Worm (Caenorhabditis elegans) whole organism, L3 larva: ENCODE data around the gene gnrr-4.

ENCODE experiments used
- R02D3.7 ChIP-seq: fragments of 150-350 bp; optimal IDR thresholded peaks from 2 replicates; lab custom pipeline; 2014; ENCODE audit warnings: missing biosample characterization, missing genetic modification characterization
- aly-2 ChIP-seq: fragments of 150-350 bp; optimal IDR thresholded peaks from 2 replicates; lab custom pipeline; 2014; ENCODE audit warnings: missing biosample characterization, missing genetic modification characterization
- ama-1 ChIP-seq: fragments of 150-350 bp; optimal IDR thresholded peaks from 2 replicates; lab custom pipeline; 2018
- ceh-16 ChIP-seq: sonication (generic microtip); optimal IDR thresholded peaks from 2 replicates; lab custom pipeline; 2017; ENCODE audit warnings: missing biosample characterization, missing genetic modification characterization
- ceh-82 ChIP-seq: fragments of 150-350 bp; optimal IDR thresholded peaks from 2 replicates; lab custom pipeline; 2014; ENCODE audit warnings: missing biosample characterization, missing genetic modification characterization
- daf-12 ChIP-seq: fragments of 150-350 bp; optimal IDR thresholded peaks from 2 replicates; lab custom pipeline; 2014; ENCODE audit warnings: missing biosample characterization, missing genetic modification reagents, missing genetic modification characterization
- egl-27 ChIP-seq: sonication (generic microtip); optimal IDR thresholded peaks from 4 replicates; lab custom pipeline; 2017; ENCODE audit warnings: missing biosample characterization, missing genetic modification reagents, missing genetic modification characterization
- egl-5 ChIP-seq: fragments of 150-350 bp; optimal IDR thresholded peaks from 2 replicates; lab custom pipeline; 2017; ENCODE audit warnings: missing biosample characterization, missing genetic modification reagents, missing genetic modification characterization, inconsistent platforms
- elt-2 ChIP-seq: sonication (generic microtip); optimal IDR thresholded peaks from 2 replicates; lab custom pipeline; 2016; ENCODE audit warnings: missing genetic modification reagents, mild to moderate bottlenecking, missing genetic modification characterization, missing compliant biosample characterization
- elt-3 ChIP-seq, 3 experiments: fragments of 150-350 bp in 1 of 3; sonication (generic microtip) in 2 of 3; optimal IDR thresholded peaks; 2 replicates in 2 of 3; 4 replicates in 1 of 3; lab custom pipeline; 2014 to 2017; ENCODE audit warnings: missing biosample characterization in 3 of 3, missing genetic modification characterization in 3 of 3
- fkh-10 ChIP-seq: sonication (generic microtip); optimal IDR thresholded peaks from 2 replicates; lab custom pipeline; 2017; ENCODE audit warnings: missing biosample characterization, missing genetic modification reagents, missing genetic modification characterization
- fkh-2 ChIP-seq: fragments of 150-350 bp; optimal IDR thresholded peaks from 2 replicates; lab custom pipeline; 2014; ENCODE audit warnings: missing biosample characterization, missing genetic modification reagents, missing genetic modification characterization
- fos-1 ChIP-seq: fragments of 150-350 bp; optimal IDR thresholded peaks from 2 replicates; lab custom pipeline; 2014; ENCODE audit warnings: missing biosample characterization, missing genetic modification characterization
- hmg-11 ChIP-seq: sonication (generic microtip); optimal IDR thresholded peaks from 2 replicates; lab custom pipeline; 2016; ENCODE audit warnings: missing genetic modification characterization, missing compliant biosample characterization
- lin-39 ChIP-seq: fragments of 150-350 bp; optimal IDR thresholded peaks from 2 replicates; lab custom pipeline; 2018; ENCODE audit warnings: missing biosample characterization, missing genetic modification reagents, missing genetic modification characterization
- lsy-12 ChIP-seq: sonication (generic microtip); optimal IDR thresholded peaks from 2 replicates; lab custom pipeline; 2016; ENCODE audit warnings: mild to moderate bottlenecking, missing genetic modification characterization, missing compliant biosample characterization
- mml-1 ChIP-seq: fragments of 150-350 bp; sonication (generic microtip); optimal IDR thresholded peaks from 3 replicates; lab custom pipeline; 2014; ENCODE audit warnings: missing biosample characterization, missing genetic modification characterization
- nfya-1 ChIP-seq: sonication (generic microtip); optimal IDR thresholded peaks from 2 replicates; lab custom pipeline; 2017; ENCODE audit warnings: missing genetic modification characterization, mild to moderate bottlenecking, missing compliant biosample characterization, antibody characterized with exemption, moderate library complexity; ENCODE audit not compliant: insufficient read depth
- nhr-12 ChIP-seq: fragments of 150-350 bp; optimal IDR thresholded peaks from 2 replicates; lab custom pipeline; 2014; ENCODE audit warnings: missing biosample characterization, missing genetic modification characterization
- nhr-23 ChIP-seq: fragments of 150-350 bp; optimal IDR thresholded peaks from 2 replicates; lab custom pipeline; 2014; ENCODE audit warnings: missing biosample characterization, missing genetic modification reagents, missing genetic modification characterization
- nhr-237 ChIP-seq: fragments of 150-350 bp; optimal IDR thresholded peaks from 2 replicates; lab custom pipeline; 2014; ENCODE audit warnings: missing biosample characterization, missing genetic modification characterization
- nhr-43 ChIP-seq: sonication (generic microtip); optimal IDR thresholded peaks from 2 replicates; lab custom pipeline; 2016; ENCODE audit warnings: mild to moderate bottlenecking, missing genetic modification characterization, missing compliant biosample characterization; ENCODE audit not compliant: poor library complexity, severe bottlenecking
- nhr-67 ChIP-seq: fragments of 150-350 bp; optimal IDR thresholded peaks from 2 replicates; lab custom pipeline; 2014; ENCODE audit warnings: missing biosample characterization, missing genetic modification characterization
- nhr-76 ChIP-seq: fragments of 150-350 bp; sonication (generic microtip); optimal IDR thresholded peaks from 5 replicates; lab custom pipeline; 2014; ENCODE audit warnings: missing biosample characterization, missing genetic modification characterization
- pha-4 ChIP-seq: fragments of 150-350 bp; optimal IDR thresholded peaks from 2 replicates; lab custom pipeline; 2014; ENCODE audit warnings: missing biosample characterization, missing genetic modification reagents, missing genetic modification characterization
- pqm-1 ChIP-seq: fragments of 150-350 bp; optimal IDR thresholded peaks from 2 replicates; lab custom pipeline; 2017; ENCODE audit warnings: missing biosample characterization, missing genetic modification characterization, inconsistent platforms
- sea-2 ChIP-seq: fragments of 150-350 bp; sonication (generic microtip); optimal IDR thresholded peaks from 4 replicates; lab custom pipeline; 2014; ENCODE audit warnings: missing biosample characterization, missing genetic modification reagents, missing genetic modification characterization
- snpc-4 ChIP-seq: fragments of 150-350 bp; optimal IDR thresholded peaks from 2 replicates; lab custom pipeline; 2014; ENCODE audit warnings: missing biosample characterization, missing genetic modification characterization
- tbx-2 ChIP-seq: sonication (generic microtip); optimal IDR thresholded peaks from 2 replicates; lab custom pipeline; 2016; ENCODE audit warnings: mild to moderate bottlenecking, missing genetic modification characterization, missing compliant biosample characterization
- zag-1 ChIP-seq: fragments of 150-350 bp; optimal IDR thresholded peaks from 2 replicates; lab custom pipeline; 2014; ENCODE audit warnings: missing biosample characterization, missing genetic modification characterization
- ztf-11 ChIP-seq: fragments of 150-350 bp; optimal IDR thresholded peaks from 2 replicates; lab custom pipeline; 2014; ENCODE audit warnings: missing biosample characterization, missing genetic modification characterization
- ztf-4 ChIP-seq: fragments of 150-350 bp; optimal IDR thresholded peaks from 2 replicates; lab custom pipeline; 2014; ENCODE audit warnings: missing biosample characterization, missing genetic modification characterization

The gnrr-4 gene

DNA sequence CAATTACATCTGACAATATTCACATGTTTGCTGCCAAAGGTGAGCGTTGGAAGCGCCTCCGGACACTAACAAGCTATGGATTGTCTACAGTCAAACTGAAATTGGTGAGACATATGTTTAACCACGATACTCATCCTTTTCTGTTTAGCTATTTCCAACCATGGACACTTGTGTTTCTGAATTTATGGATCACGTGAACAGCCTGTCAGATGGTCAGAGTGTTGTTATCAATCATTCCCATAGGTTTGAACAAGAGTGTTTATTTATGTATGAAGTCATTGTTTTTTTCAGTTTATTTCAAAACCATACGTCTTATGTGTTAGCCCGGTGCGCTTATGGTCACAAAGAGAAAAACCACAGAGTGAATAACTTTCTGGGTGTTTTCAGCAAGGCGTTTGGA, 27.7 kb downstream of the gnrr-4 start:
- TF ChIP-seq fkh-10 (GFP tag; lab: Kevin White, UChicago) (no peak), ztf-11 (tag; lab: Kevin White, UChicago) (no peak), lin-39 (no peak), pha-4 (tag; lab: Kevin White, UChicago) (peak; percentile 25), fos-1 (tag; lab: Kevin White, UChicago) (no peak), zag-1 (tag; lab: Kevin White, UChicago) (no peak), pqm-1 (peak; percentile 17)

DNA sequence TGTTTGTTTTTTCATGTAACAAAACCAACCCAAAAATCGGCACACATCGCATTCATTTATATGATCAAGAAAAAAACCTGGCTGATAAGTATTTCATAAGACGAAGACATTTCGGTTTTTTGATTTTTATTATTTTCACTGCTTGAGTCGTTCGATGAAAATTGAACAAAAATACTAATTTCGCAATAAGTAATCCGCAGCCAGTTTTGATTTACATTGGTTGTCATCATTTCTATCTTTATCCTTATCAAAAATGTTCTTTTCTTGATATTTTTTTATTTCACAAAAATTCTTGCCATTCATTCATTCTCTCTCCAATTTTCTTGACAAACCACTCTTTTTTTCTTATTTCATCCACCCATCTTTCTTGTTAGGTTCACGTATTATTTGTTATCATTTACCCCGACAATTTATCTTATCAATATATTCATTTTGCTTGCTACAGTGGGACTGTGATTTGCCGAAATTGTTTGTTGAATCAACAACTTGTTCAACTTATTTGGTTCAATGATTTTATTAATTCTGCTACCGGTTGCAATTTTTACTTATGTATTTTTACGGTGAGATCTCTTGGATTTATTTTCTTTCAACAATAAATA, 28.9 kb downstream of the gnrr-4 start, which contains the start of gene cyp-43A1:
Gene cyp-43A1 (plus strand): TSS at position 446 of the 599 bp plus-strand sequence.
- TF ChIP-seq elt-2 (tag; lab: Kevin White, UChicago) (peak; percentile 71), R02D3.7 (tag; lab: Kevin White, UChicago) (no peak)

DNA sequence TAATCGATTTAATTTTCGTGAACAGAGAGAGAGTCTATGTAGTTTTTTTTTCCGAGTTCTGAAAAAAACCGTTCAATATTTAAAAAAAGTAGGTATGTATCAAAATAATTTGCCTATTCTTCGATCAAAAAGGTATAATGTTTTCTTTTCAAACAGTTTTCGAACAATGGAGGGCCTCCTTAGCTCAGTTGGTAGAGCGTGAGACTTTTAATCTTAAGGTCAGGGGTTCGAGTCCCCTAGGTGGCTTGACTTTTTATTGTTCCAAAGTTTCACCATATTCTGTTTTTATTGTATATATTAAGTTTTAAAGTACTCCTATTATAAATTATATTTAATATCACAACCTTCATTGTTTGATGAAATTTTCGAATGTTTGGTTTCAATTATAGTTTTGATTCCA, 29.6 kb downstream of the gnrr-4 start:
- TF ChIP-seq nhr-43 (tag; lab: Kevin White, UChicago) (peak; percentile 59), pha-4 (tag; lab: Kevin White, UChicago) (no peak), elt-2 (tag; lab: Kevin White, UChicago) (peak; percentile 28), lsy-12 (tag; lab: Kevin White, UChicago) (peak; percentile 11)

DNA sequence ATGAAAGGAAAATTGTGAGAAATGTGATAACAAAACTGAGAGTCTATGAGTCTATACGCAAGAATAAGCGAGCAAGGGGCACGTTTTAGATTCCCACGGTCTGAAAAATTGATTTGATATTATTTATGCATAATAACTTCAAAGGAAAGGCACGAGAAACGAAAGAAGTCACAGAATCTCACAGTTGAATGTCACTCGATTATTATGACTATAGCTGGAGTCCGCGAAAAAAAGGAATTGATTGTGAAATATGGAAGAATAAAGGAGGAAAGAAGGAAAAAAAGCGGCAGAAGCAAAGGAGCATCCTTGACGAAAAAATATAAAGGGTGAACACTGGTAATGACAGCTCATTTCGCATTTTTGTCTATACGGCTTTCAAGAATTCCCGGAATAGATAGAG, 32.5 kb downstream of the gnrr-4 start, which contains the start of gene cat-1:
Gene cat-1 (minus strand): TSS at position 101 of the 400 bp plus-strand sequence.
- no peak for TF ChIP-seq sea-2 (GFP tag; lab: Kevin White, UChicago)
- TF ChIP-seq ceh-16 (tag; lab: Kevin White, UChicago): no peak
- TF ChIP-seq daf-12 (tag; lab: Kevin White, UChicago): no peak
- no peak for TF ChIP-seq egl-27
- TF ChIP-seq nhr-237 (tag; lab: Kevin White, UChicago): no peak
- TF ChIP-seq snpc-4: no peak
- TF ChIP-seq nhr-76 (tag; lab: Kevin White, UChicago): no peak
- TF ChIP-seq elt-2 (tag; lab: Kevin White, UChicago): no peak
- no peak for TF ChIP-seq ztf-11 (tag; lab: Kevin White, UChicago)
- no peak for TF ChIP-seq fkh-2
- no peak for TF ChIP-seq lsy-12 (tag; lab: Kevin White, UChicago)
- TF ChIP-seq elt-3 (tag; optimal IDR thresholded peaks at IDR 0.05; lab: Kevin White, UChicago): no peak
- no peak for TF ChIP-seq nhr-67 (tag; lab: Kevin White, UChicago)
- no peak for TF ChIP-seq nhr-12 (tag; lab: Kevin White, UChicago)
- TF ChIP-seq ztf-4 (tag; lab: Kevin White, UChicago): no peak
- no peak for TF ChIP-seq mml-1
- TF ChIP-seq nhr-23: no peak
- TF ChIP-seq pqm-1: no peak
- no peak for TF ChIP-seq ceh-82 (tag; lab: Kevin White, UChicago)
- TF ChIP-seq aly-2 (tag; lab: Kevin White, UChicago): no peak

DNA sequence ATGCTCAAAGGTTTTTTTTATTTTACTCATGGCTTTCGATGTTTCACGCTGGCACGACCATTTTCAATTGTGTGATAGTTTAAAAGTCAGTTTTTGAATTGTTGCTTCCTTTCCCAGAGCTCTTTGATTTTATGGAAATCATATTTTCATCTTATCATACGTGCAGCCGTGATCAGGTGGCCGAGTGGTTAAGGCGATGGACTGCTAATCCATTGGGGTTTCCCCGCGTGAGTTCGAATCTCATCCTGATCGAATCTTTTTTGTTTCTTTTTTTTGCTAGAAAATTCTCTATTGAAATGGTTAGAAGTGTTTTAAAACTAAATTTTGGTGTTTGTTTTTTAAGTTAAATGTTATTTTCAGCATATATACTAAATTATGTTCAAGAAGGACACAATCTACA, 33.9 kb downstream of the gnrr-4 start:
- TF ChIP-seq elt-2 (tag; lab: Kevin White, UChicago): peak; percentile 3
- TF ChIP-seq egl-5 (tag; lab: Kevin White, UChicago): no peak

DNA sequence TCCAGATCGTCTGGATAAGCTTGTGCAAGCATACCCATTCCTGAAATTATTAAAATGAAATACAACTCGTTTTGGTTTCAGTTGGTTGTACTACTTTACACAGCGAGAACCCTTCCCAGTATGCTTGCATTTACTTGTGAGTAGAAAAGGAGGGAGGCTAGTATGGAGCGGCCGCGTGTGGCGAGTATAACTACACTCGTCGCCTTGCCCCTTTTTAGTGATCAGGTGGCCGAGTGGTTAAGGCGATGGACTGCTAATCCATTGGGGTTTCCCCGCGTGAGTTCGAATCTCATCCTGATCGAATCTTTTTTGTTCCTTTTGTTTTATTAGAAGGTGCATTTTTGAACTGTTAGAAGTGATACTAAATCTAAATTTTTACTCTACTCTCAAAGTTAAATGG, 35.3 kb downstream of the gnrr-4 start:
- peak; percentile 39 for TF ChIP-seq lsy-12 (tag; lab: Kevin White, UChicago)
- peak; percentile 37 for TF ChIP-seq sea-2 (GFP tag; lab: Kevin White, UChicago)
- no peak for TF ChIP-seq pqm-1
- TF ChIP-seq ceh-82 (tag; lab: Kevin White, UChicago): peak; percentile 41
- peak; percentile 29 for TF ChIP-seq nfya-1 (tag; lab: Kevin White, UChicago)
- TF ChIP-seq egl-27: peak; percentile 54
- no peak for TF ChIP-seq lin-39
- peak; percentile 30 for TF ChIP-seq pha-4 (tag; lab: Kevin White, UChicago)
- no peak for TF ChIP-seq ama-1 (lab: Kevin White, UChicago)
- peak; percentile 48 for TF ChIP-seq tbx-2 (tag; lab: Kevin White, UChicago)
- peak; percentile 71 for TF ChIP-seq nhr-43 (tag; lab: Kevin White, UChicago)
- TF ChIP-seq elt-2 (tag; lab: Kevin White, UChicago): peak; percentile 10
- no peak for TF ChIP-seq ztf-4 (tag; lab: Kevin White, UChicago)
- TF ChIP-seq hmg-11 (tag; lab: Kevin White, UChicago): peak; percentile 79
- TF ChIP-seq aly-2 (tag; lab: Kevin White, UChicago): no peak
